Worm (Caenorhabditis elegans) whole organism, midembryonic: ENCODE data around the gene K09B11.4.

ENCODE experiments used
- T22C8.4 ChIP-seq: fragments of 200-800 bp; sonication (Bioruptor generic); IDR thresholded peaks from 2 replicates; pipeline ENCODE4 v1.3.6; 2022; ENCODE audit warnings: missing genetic modification characterization, missing compliant biosample characterization
- cog-1 ChIP-seq: sonication (generic microtip); optimal IDR thresholded peaks from 2 replicates; lab custom pipeline; 2016; ENCODE audit warnings: missing genetic modification characterization, missing compliant biosample characterization

DNA sequence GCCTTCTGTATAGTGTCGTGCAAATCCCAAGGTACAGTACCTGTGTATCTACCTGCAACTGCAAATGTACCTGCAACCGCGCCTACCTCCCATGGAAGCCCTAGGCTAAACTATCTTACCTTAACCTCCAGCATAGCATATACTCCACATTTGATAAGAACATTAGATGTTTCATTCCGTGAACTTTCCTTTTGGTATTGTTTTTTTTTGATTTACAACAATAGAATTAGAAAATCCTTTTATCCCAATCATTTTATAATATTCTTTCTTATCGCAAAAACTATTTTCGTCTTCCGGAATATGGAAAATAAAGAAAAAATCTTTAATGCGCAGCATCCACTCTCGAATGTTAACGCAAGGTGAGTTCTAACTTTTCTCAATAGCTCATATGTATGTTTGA lies 44.8 kb downstream of the K09B11.4 start, which contains the start of gene Y38H8A.2:
- TF ChIP-seq cog-1 (tag; lab: Kevin White, UChicago), result no peak
- no peak for TF ChIP-seq T22C8.4 (GFP tag; lab: Robert Waterston, UW)
